Fruit fly (Drosophila melanogaster): ENCODE results near the gene CG6661.

The CG6661 gene

dm6 chr3L:13993742-13994719 is 40.5 kb upstream of the CG6661 start, which contains the start of gene CtsK1 (continued):
- TF ChIP-seq CG4707 (GFP tag; optimal IDR thresholded peaks at IDR 0.05) (no peak), CG15269 (tag; optimal IDR thresholded peaks at IDR 0.05) (no peak), CG2875 (GFP tag; optimal IDR thresholded peaks at IDR 0.05) (no peak), CG2199 (GFP tag; IDR thresholded peaks at IDR 0.05) (no peak), wor (GFP tag; IDR thresholded peaks at IDR 0.05) (no peak), Adf1 (GFP tag; IDR thresholded peaks at IDR 0.05) (no peak), E2f2 (GFP tag; IDR thresholded peaks at IDR 0.05) (peak; percentile 74), cg (GFP tag; optimal IDR thresholded peaks at IDR 0.05) (peak; percentile 15), dimm (GFP tag; IDR thresholded peaks at IDR 0.05) (no peak), CG16813 (GFP tag; IDR thresholded peaks at IDR 0.05; ENCODE audit: partially characterized antibody) (peak; percentile 48), so (GFP tag; IDR thresholded peaks at IDR 0.05) (no peak), CG4404 (GFP tag; IDR thresholded peaks at IDR 0.05) (no peak), sima (GFP tag; optimal IDR thresholded peaks at IDR 0.05) (no peak), Hr39 (optimal IDR thresholded peaks at IDR 0.05) (no peak), Camta (GFP tag; optimal IDR thresholded peaks at IDR 0.05) (no peak), Jarid2 (GFP tag; optimal IDR thresholded peaks at IDR 0.05) (no peak), exex (tag; optimal IDR thresholded peaks at IDR 0.05) (no peak), scrt (GFP tag; optimal IDR thresholded peaks at IDR 0.05) (no peak), Mes4 (GFP tag; optimal IDR thresholded peaks at IDR 0.05) (no peak), CG9876 (GFP tag; optimal IDR thresholded peaks at IDR 0.05) (no peak), CG11085 (GFP tag; IDR thresholded peaks at IDR 0.05) (no peak), CG15479 (GFP tag; optimal IDR thresholded peaks at IDR 0.05) (no peak), otp (GFP tag; IDR thresholded peaks at IDR 0.05) (no peak), slp2 (GFP tag; optimal IDR thresholded peaks at IDR 0.05) (no peak), caup (GFP tag; optimal IDR thresholded peaks at IDR 0.05; ENCODE audit: severe bottlenecking) (no peak), fd3F (GFP tag; optimal IDR thresholded peaks at IDR 0.05) (no peak), CG8290 (GFP tag; optimal IDR thresholded peaks at IDR 0.05) (no peak), CG8290 (tag; optimal IDR thresholded peaks at IDR 0.05) (no peak), CG4424 (GFP tag; optimal IDR thresholded peaks at IDR 0.05) (no peak), mld (GFP tag; IDR thresholded peaks at IDR 0.05; ENCODE audit: partially characterized antibody) (no peak), eve (GFP tag; optimal IDR thresholded peaks at IDR 0.05) (no peak), Side (GFP tag; optimal IDR thresholded peaks at IDR 0.05) (no peak), grau (tag; optimal IDR thresholded peaks at IDR 0.05) (peak; percentile 16), CG10654 (GFP tag; optimal IDR thresholded peaks at IDR 0.05) (no peak), Sox102F (GFP tag; optimal IDR thresholded peaks at IDR 0.05) (no peak), Hmr (GFP tag; optimal IDR thresholded peaks at IDR 0.05) (peak; percentile 30), Ets97D (GFP tag; optimal IDR thresholded peaks at IDR 0.05) (peak; percentile 9), sens-2 (GFP tag; IDR thresholded peaks at IDR 0.05) (no peak), CG7839 (tag; optimal IDR thresholded peaks at IDR 0.05) (peak; percentile 44), CG18476 (GFP tag; optimal IDR thresholded peaks at IDR 0.05) (no peak), CG7271 (tag; optimal IDR thresholded peaks at IDR 0.05) (no peak), pfk (GFP tag; optimal IDR thresholded peaks at IDR 0.05) (no peak), aop (GFP tag; IDR thresholded peaks at IDR 0.05) (no peak), CG15073 (GFP tag; optimal IDR thresholded peaks at IDR 0.05) (no peak), Max (GFP tag; optimal IDR thresholded peaks at IDR 0.05) (no peak), tio (GFP tag; optimal IDR thresholded peaks at IDR 0.05) (no peak), tx (GFP tag; optimal IDR thresholded peaks at IDR 0.05) (no peak), CG18764 (GFP tag; optimal IDR thresholded peaks at IDR 0.05) (no peak), Ssrp (tag; optimal IDR thresholded peaks at IDR 0.05) (no peak), Atf3 (GFP tag; optimal IDR thresholded peaks at IDR 0.05) (no peak)
